Fruit fly (Drosophila melanogaster) S2 (cell line): ENCODE measurements around the gene CG12010.

Experiments
- CG8478 ChIP-seq: fragments of >200 bp; optimal IDR thresholded peaks from 2 replicates; lab custom pipeline; 2018
- CTCF ChIP-seq, 2 experiments: fragments of >200 bp; optimal IDR thresholded peaks; 2 replicates each; lab custom pipeline; 2018

DNA sequence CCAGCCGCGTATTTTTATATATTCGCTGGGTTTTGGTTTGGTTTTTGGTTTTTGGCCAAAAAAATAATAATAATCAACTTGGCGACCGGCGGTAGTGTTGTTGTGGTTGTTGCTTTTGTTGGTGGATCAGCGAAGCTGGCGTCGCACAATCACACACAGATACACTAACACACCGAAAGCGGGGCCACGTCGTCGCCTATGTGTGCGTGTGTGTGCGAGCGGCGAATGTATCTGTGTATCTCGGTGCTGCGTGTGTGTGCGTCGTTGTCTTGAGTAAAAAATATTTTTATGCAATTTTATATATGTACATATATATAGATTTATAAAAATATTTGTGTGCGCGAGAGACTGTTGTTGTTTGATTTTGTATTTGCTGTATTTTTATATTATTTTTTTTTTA lies 43.0 kb downstream of the CG12010 start:
- TF ChIP-seq CTCF (optimal IDR thresholded peaks at IDR 0.05; lab: Kevin White, UChicago) (no peak), CG8478 (lab: Kevin White, UChicago) (peak; percentile 2)
